Fruit fly (Drosophila melanogaster) whole organism, prepupa: ENCODE results near the gene solo.

Experiments used
- CG10631 ChIP-seq: fragments of 200-800 bp; sonication (Bioruptor generic); optimal IDR thresholded peaks from 2 replicates; lab custom pipeline; 2016; ENCODE audit warnings: missing biosample characterization, missing genetic modification characterization
- CG11294 ChIP-seq: fragments of 200-800 bp; sonication (Bioruptor generic); IDR thresholded peaks from 2 replicates; pipeline ENCODE4 v1.3.6; 2022; ENCODE audit warnings: missing biosample characterization, missing genetic modification characterization
- CG1621 ChIP-seq: fragments of 200-800 bp; sonication (Bioruptor generic); optimal IDR thresholded peaks from 3 replicates; lab custom pipeline; 2018; ENCODE audit warnings: missing biosample characterization, mild to moderate bottlenecking, missing genetic modification characterization
- CG16779 ChIP-seq: fragments of 200-800 bp; sonication (Bioruptor generic); optimal IDR thresholded peaks from 3 replicates; lab custom pipeline; 2017; ENCODE audit warnings: missing biosample characterization, mild to moderate bottlenecking, missing genetic modification characterization
- CG3032 ChIP-seq: fragments of 200-800 bp; optimal IDR thresholded peaks from 2 replicates; lab custom pipeline; 2019; ENCODE audit warnings: missing biosample characterization, mild to moderate bottlenecking, missing genetic modification characterization, moderate library complexity
- CG31627 ChIP-seq: fragments of 200-800 bp; sonication (Bioruptor generic); optimal IDR thresholded peaks from 3 replicates; lab custom pipeline; 2016; ENCODE audit warnings: missing biosample characterization, missing genetic modification characterization
- CG32006 ChIP-seq: fragments of 200-800 bp; sonication (Bioruptor generic); optimal IDR thresholded peaks from 3 replicates; lab custom pipeline; 2017; ENCODE audit warnings: missing biosample characterization, mild to moderate bottlenecking, missing genetic modification characterization
- CG34406 ChIP-seq: fragments of 200-800 bp; sonication (Bioruptor generic); optimal IDR thresholded peaks from 3 replicates; lab custom pipeline; 2016; ENCODE audit warnings: missing biosample characterization, missing genetic modification characterization
- CG4318 ChIP-seq: fragments of 200-800 bp; sonication (Bioruptor generic); optimal IDR thresholded peaks from 3 replicates; lab custom pipeline; 2017; ENCODE audit warnings: missing biosample characterization, mild to moderate bottlenecking, missing genetic modification characterization
- CG6163 ChIP-seq: fragments of 200-800 bp; sonication (Bioruptor generic); IDR thresholded peaks from 3 replicates; pipeline ENCODE4 v1.3.6; 2022; ENCODE audit warnings: missing biosample characterization, missing genetic modification characterization
- CG6792 ChIP-seq: fragments of 200-800 bp; sonication (Bioruptor generic); optimal IDR thresholded peaks from 3 replicates; lab custom pipeline; 2016; ENCODE audit warnings: missing biosample characterization, missing genetic modification characterization
- CG8119 ChIP-seq: fragments of 200-800 bp; sonication (Bioruptor generic); IDR thresholded peaks from 3 replicates; pipeline ENCODE4 v1.3.6; 2022; ENCODE audit warnings: missing biosample characterization, missing genetic modification characterization
- CG8632 ChIP-seq: fragments of 200-800 bp; sonication (Bioruptor generic); optimal IDR thresholded peaks from 3 replicates; lab custom pipeline; 2016; ENCODE audit warnings: missing biosample characterization, missing genetic modification characterization
- Eip78C ChIP-seq: fragments of 200-800 bp; sonication (Bioruptor generic); peaks from one replicate; lab custom pipeline; 2016; ENCODE audit warnings: missing biosample characterization, missing genetic modification characterization
- Ets96B ChIP-seq: fragments of 200-800 bp; optimal IDR thresholded peaks from 2 replicates; lab custom pipeline; 2019; ENCODE audit warnings: missing biosample characterization, mild to moderate bottlenecking, missing genetic modification characterization, moderate library complexity
- Hr39 ChIP-seq: fragments of 200-800 bp; sonication (Bioruptor generic); optimal IDR thresholded peaks from 2 replicates; lab custom pipeline; 2016; ENCODE audit warnings: missing biosample characterization, missing genetic modification characterization
- Hr4 ChIP-seq: fragments of 200-800 bp; sonication (Bioruptor generic); optimal IDR thresholded peaks from 3 replicates; lab custom pipeline; 2016; ENCODE audit warnings: missing biosample characterization, missing genetic modification characterization
- Lpt ChIP-seq: fragments of 200-800 bp; sonication (Bioruptor generic); optimal IDR thresholded peaks from 3 replicates; lab custom pipeline; 2016; ENCODE audit warnings: missing biosample characterization, missing genetic modification characterization
- Met ChIP-seq: fragments of 200-800 bp; sonication (Bioruptor generic); optimal IDR thresholded peaks from 3 replicates; lab custom pipeline; 2016; ENCODE audit warnings: missing biosample characterization, missing genetic modification characterization
- OdsH ChIP-seq: fragments of 200-800 bp; sonication (Bioruptor generic); optimal IDR thresholded peaks from 3 replicates; lab custom pipeline; 2016; ENCODE audit warnings: missing biosample characterization, missing genetic modification characterization
- Sox14 ChIP-seq: fragments of 200-800 bp; sonication (Bioruptor generic); optimal IDR thresholded peaks from 3 replicates; lab custom pipeline; 2016; ENCODE audit warnings: missing biosample characterization, missing genetic modification characterization
- achi ChIP-seq: fragments of 200-800 bp; sonication (Bioruptor generic); optimal IDR thresholded peaks from 3 replicates; lab custom pipeline; 2016; ENCODE audit warnings: missing biosample characterization, missing genetic modification characterization
- acj6 ChIP-seq: fragments of 200-800 bp; sonication (Bioruptor generic); optimal IDR thresholded peaks from 3 replicates; lab custom pipeline; 2016; ENCODE audit warnings: missing biosample characterization, missing genetic modification characterization
- cyc ChIP-seq: fragments of 200-800 bp; sonication (Bioruptor generic); optimal IDR thresholded peaks from 3 replicates; lab custom pipeline; 2016; ENCODE audit warnings: missing biosample characterization, missing genetic modification characterization
- dac ChIP-seq: fragments of 200-800 bp; sonication (Bioruptor generic); optimal IDR thresholded peaks from 2 replicates; lab custom pipeline; 2017; ENCODE audit warnings: missing biosample characterization, mild to moderate bottlenecking, missing genetic modification characterization
- dsx ChIP-seq: fragments of 200-800 bp; optimal IDR thresholded peaks from 3 replicates; lab custom pipeline; 2019; ENCODE audit warnings: missing biosample characterization, mild to moderate bottlenecking, missing genetic modification characterization, moderate library complexity; ENCODE audit not compliant: poor library complexity, severe bottlenecking
- esn ChIP-seq: fragments of 200-800 bp; sonication (Bioruptor generic); optimal IDR thresholded peaks from 2 replicates; lab custom pipeline; 2016; ENCODE audit warnings: missing biosample characterization, mild to moderate bottlenecking, missing genetic modification characterization, moderate library complexity
- fkh ChIP-seq: fragments of 200-800 bp; sonication (Bioruptor generic); optimal IDR thresholded peaks from 3 replicates; lab custom pipeline; 2017; ENCODE audit warnings: missing biosample characterization, mild to moderate bottlenecking, missing genetic modification characterization, moderate library complexity
- lz ChIP-seq: fragments of 200-800 bp; sonication (Bioruptor generic); optimal IDR thresholded peaks from 3 replicates; lab custom pipeline; 2016; ENCODE audit warnings: missing biosample characterization, missing genetic modification characterization
- pdm3 ChIP-seq: fragments of 200-800 bp; sonication (Bioruptor generic); optimal IDR thresholded peaks from 3 replicates; lab custom pipeline; 2016; ENCODE audit warnings: missing biosample characterization, missing genetic modification characterization
- salr ChIP-seq, 2 experiments: fragments of 200-800 bp; sonication (Bioruptor generic); optimal IDR thresholded peaks; 3 replicates each; lab custom pipeline; 2016 to 2018; ENCODE audit warnings: missing biosample characterization in 2 of 2, missing genetic modification characterization in 2 of 2, mild to moderate bottlenecking in 1 of 2
- spab ChIP-seq: fragments of 200-800 bp; sonication (Bioruptor generic); optimal IDR thresholded peaks from 2 replicates; lab custom pipeline; 2017; ENCODE audit warnings: missing biosample characterization, mild to moderate bottlenecking, missing genetic modification characterization, missing genetic modification reagents
- ss ChIP-seq, 2 experiments: fragments of 200-800 bp; sonication (Bioruptor generic); optimal IDR thresholded peaks; 2 replicates in 1 of 2; 3 replicates in 1 of 2; lab custom pipeline; 2017 to 2018; ENCODE audit warnings: mild to moderate bottlenecking in 2 of 2, missing biosample characterization in 2 of 2, missing genetic modification characterization in 2 of 2, moderate library complexity in 1 of 2
- svp ChIP-seq: fragments of 200-800 bp; sonication (Bioruptor generic); peaks from one replicate; lab custom pipeline; 2016; ENCODE audit warnings: missing biosample characterization, missing genetic modification characterization
- topi ChIP-seq: fragments of 200-800 bp; sonication (Bioruptor generic); optimal IDR thresholded peaks from 3 replicates; lab custom pipeline; 2016; ENCODE audit warnings: missing biosample characterization, missing genetic modification characterization

The solo gene

DNA sequence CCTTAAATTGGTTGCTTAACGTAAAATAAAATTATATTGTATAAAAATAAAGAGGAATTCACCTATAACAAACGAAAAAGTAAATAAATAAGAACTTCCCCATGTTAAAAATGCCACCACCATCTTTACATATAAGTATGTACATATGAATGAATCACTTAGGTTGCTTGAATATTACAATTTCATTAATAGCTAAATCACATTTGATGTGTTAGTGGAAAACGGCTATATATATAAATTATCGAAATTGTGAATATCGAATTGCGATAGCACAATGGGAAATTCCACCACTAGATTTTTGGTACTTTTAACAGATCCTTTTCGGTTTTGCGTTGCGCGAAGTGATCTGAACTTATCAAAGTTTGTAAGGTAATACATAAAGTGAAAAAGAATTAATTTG, at the start of gene solo, which contains the start of gene vas:
TSS of gene solo (plus strand) at position 289 of the 400 bp plus-strand sequence.
TSS of gene vas (plus strand) at position 289 of the 400 bp plus-strand sequence.
- TF ChIP-seq esn (peak; percentile 9), svp (GFP tag; lab: Kevin White, UChicago) (peak; percentile 60), Eip78C (no peak), acj6 (peak; percentile 15), Sox14 (GFP tag; lab: Kevin White, UChicago) (peak; percentile 41), Hr4 (GFP tag; lab: Kevin White, UChicago) (peak; percentile 45), CG10631 (GFP tag; lab: Kevin White, UChicago) (peak; percentile 19), CG6163 (0 out of 3 replicates have a peak, but pooled peaks have one; percentile 51), CG11294 (no peak), CG6792 (GFP tag; lab: Kevin White, UChicago) (no peak), CG8632 (GFP tag; lab: Kevin White, UChicago) (no peak), CG3032 (tag; lab: Kevin White, UChicago) (peak; percentile 53), CG31627 (GFP tag; lab: Kevin White, UChicago) (peak; percentile 18), Hr39 (GFP tag; lab: Kevin White, UChicago) (peak; percentile 23), CG8119 (GFP tag; lab: Robert Waterston, UW) (no peak), cyc (peak; percentile 17), topi (GFP tag; lab: Kevin White, UChicago) (peak; percentile 17), CG4318 (GFP tag; lab: Kevin White, UChicago) (peak; percentile 2), OdsH (peak; percentile 33), lz (GFP tag; lab: Kevin White, UChicago) (peak; percentile 19)
- TF ChIP-seq, all 60 proteins: peak for 15

- TF ChIP-seq CG8632 (GFP tag; lab: Kevin White, UChicago) (no peak), CG32006 (no peak), Lpt (no peak), CG16779 (tag; lab: Kevin White, UChicago) (no peak), CG4318 (GFP tag; lab: Kevin White, UChicago) (no peak), spab (GFP tag; lab: Kevin White, UChicago) (no peak), salr (GFP tag; optimal IDR thresholded peaks at IDR 0.05; lab: Kevin White, UChicago) (no peak)
These were observed 49.7 kb upstream of the solo start for dm6 chr2L:15011779-15012178.

DNA sequence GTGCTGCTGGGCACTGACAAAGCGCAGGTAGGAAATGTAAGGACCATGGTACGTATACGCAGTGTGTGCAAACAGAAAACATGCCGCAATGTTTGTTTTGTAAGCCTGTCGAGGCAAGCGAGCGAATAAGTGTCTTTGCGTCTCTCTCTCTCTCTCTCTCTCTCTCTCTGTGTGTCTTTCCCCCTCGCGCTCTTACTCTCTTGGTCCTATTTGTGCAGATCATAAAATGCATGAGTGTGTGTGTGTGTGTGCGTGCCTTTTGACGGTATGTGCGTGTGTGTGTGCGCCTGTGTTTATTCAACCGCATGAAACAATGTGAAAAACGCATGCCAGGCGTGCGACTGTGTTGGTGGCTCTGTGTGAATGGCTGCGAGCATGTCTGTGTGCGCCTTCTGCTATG, 47.9 kb upstream of the solo start:
- TF ChIP-seq dac (GFP tag; lab: Kevin White, UChicago) (no peak), ss (GFP tag; optimal IDR thresholded peaks at IDR 0.05; lab: Kevin White, UChicago) (peak in 1 of 2 experiments; percentile 7)

- no peak for TF ChIP-seq achi (GFP tag; lab: Kevin White, UChicago)
- no peak for TF ChIP-seq CG1621 (tag; lab: Kevin White, UChicago)
- no peak for TF ChIP-seq CG6792 (GFP tag; lab: Kevin White, UChicago)
- TF ChIP-seq Lpt = no peak
- TF ChIP-seq fkh (GFP tag; lab: Kevin White, UChicago) = no peak
- no peak for TF ChIP-seq pdm3 (GFP tag; lab: Kevin White, UChicago)
- TF ChIP-seq CG34406 (GFP tag; lab: Kevin White, UChicago) = no peak
- TF ChIP-seq Ets96B (tag; lab: Kevin White, UChicago) = no peak
- TF ChIP-seq dac (GFP tag; lab: Kevin White, UChicago) = no peak
- TF ChIP-seq dsx (GFP tag; lab: Kevin White, UChicago) = no peak
- TF ChIP-seq ss (GFP tag; optimal IDR thresholded peaks at IDR 0.05; lab: Kevin White, UChicago) = no peak
- no peak for TF ChIP-seq acj6
- no peak for TF ChIP-seq CG10631 (GFP tag; lab: Kevin White, UChicago)
- TF ChIP-seq Met = no peak
- TF ChIP-seq topi (GFP tag; lab: Kevin White, UChicago) = no peak
These were observed 45.4 kb upstream of the solo start, which contains the start of gene GABA-B-R1 for dm6 chr2L:15016031-15016430. GABA-B-R1 (plus strand) TSS chr2L:15016331.
